1 fruit fly cellular context compared by ENCODE assay signal in the genomic region with DNA sequence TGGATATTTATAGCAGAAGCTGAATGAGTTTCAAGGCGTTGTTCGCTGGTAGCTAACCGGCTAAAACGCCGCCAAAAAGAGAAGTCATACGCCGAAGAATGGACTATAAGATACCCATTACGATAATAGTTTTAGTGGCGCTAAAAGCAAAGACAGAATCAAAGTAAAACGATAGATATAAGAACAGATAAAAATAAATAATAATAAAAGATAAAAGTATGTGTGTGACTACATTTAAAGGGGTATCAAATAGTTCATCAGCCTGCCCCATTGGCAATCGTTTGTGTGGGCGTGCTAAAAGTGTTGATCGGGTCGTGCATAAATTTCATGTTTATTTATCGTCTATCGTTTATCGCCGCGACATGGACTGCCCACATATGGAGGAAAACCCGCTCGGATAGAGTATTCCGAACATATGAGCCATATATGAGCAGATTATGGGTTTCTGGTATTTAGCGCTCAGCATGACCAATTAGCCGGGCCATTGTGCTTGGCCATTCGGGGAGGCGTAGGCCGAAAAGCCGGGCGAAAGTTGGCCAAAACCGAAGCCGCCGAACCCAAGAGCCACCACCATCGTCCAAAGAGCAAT.
TF ChIP-seq lines count a peak whose summit lies in the region.

No protein-coding gene starts in this region.

TF ChIP-seq in whole organism, embryonic, 481 proteins besides CTCF, POLR2A, EP300 and RAD21 (continued from another document and continues in another):
- no peak for TF ChIP-seq CG13894 (tag; optimal IDR thresholded peaks at IDR 0.05; lab: Kevin White, UChicago)
- peak; percentile 42 for TF ChIP-seq CG12659 (GFP tag; optimal IDR thresholded peaks at IDR 0.05; lab: Kevin White, UChicago)
- peak; percentile 68; the same call in 2 of the 3 replicates for TF ChIP-seq zfh1 (GFP tag; IDR thresholded peaks at IDR 0.05; lab: Robert Waterston, UW)
- TF ChIP-seq tna (GFP tag; IDR thresholded peaks at IDR 0.05; lab: Robert Waterston, UW; ENCODE audit: partially characterized antibody), result peak; percentile 29; the same call in 1 of the 2 replicates
- peak; percentile 65 for TF ChIP-seq H2.0 (GFP tag; IDR thresholded peaks at IDR 0.05; lab: Robert Waterston, UW)
- no peak for TF ChIP-seq CG30431 (GFP tag; optimal IDR thresholded peaks at IDR 0.05; lab: Kevin White, UChicago)
- peak; percentile 30 for TF ChIP-seq nerfin-1 (tag; optimal IDR thresholded peaks at IDR 0.05; lab: Kevin White, UChicago)
- TF ChIP-seq CG17328 (GFP tag; IDR thresholded peaks at IDR 0.05; lab: Robert Waterston, UW), result peak; percentile 68
- TF ChIP-seq CG11456 (GFP tag; IDR thresholded peaks at IDR 0.05; lab: Robert Waterston, UW), result peak; percentile 54; the same call in 2 of the 3 replicates
- no peak for TF ChIP-seq hkb (optimal IDR thresholded peaks at IDR 0.05; lab: Kevin White, UChicago)
- TF ChIP-seq hkb (GFP tag; IDR thresholded peaks at IDR 0.05; lab: Robert Waterston, UW), result peak; percentile 48
- TF ChIP-seq wdn (GFP tag; IDR thresholded peaks at IDR 0.05; lab: Robert Waterston, UW), result no peak
- no peak for TF ChIP-seq exex (tag; optimal IDR thresholded peaks at IDR 0.05; lab: Kevin White, UChicago)
- TF ChIP-seq CG4424 (GFP tag; optimal IDR thresholded peaks at IDR 0.05; lab: Kevin White, UChicago), result peak; percentile 64
- TF ChIP-seq sima (GFP tag; optimal IDR thresholded peaks at IDR 0.05; lab: Kevin White, UChicago), result no peak
- 0 out of 3 replicates have a peak, but pooled peaks have one; percentile 12 for TF ChIP-seq Doc3 (GFP tag; IDR thresholded peaks at IDR 0.05; lab: Robert Waterston, UW; ENCODE audit: partially characterized antibody)
- TF ChIP-seq CG11560 (tag; IDR thresholded peaks at IDR 0.05; lab: Robert Waterston, UW), result peak; percentile 58; the same call in 1 of the 3 replicates
- TF ChIP-seq CG7745 (tag; optimal IDR thresholded peaks at IDR 0.05; lab: Kevin White, UChicago), result no peak
- no peak for TF ChIP-seq gfzf (GFP tag; optimal IDR thresholded peaks at IDR 0.05; lab: Kevin White, UChicago)
- TF ChIP-seq dpn (GFP tag; optimal IDR thresholded peaks at IDR 0.05; lab: Kevin White, UChicago), result peak in 1 of 2 experiments; percentile 67
- TF ChIP-seq dysf (GFP tag; IDR thresholded peaks at IDR 0.05; lab: Robert Waterston, UW), result peak; percentile 90
- peak; percentile 71 for TF ChIP-seq CG32767 (GFP tag; IDR thresholded peaks at IDR 0.05; lab: Robert Waterston, UW)
- TF ChIP-seq CG11398 (GFP tag; optimal IDR thresholded peaks at IDR 0.05; lab: Kevin White, UChicago), result no peak
- no peak for TF ChIP-seq fd64A (GFP tag; optimal IDR thresholded peaks at IDR 0.05; lab: Kevin White, UChicago)
- no peak for TF ChIP-seq tx (GFP tag; optimal IDR thresholded peaks at IDR 0.05; lab: Kevin White, UChicago)
- peak; percentile 20 for TF ChIP-seq CG18476 (GFP tag; optimal IDR thresholded peaks at IDR 0.05; lab: Kevin White, UChicago)
- no peak for TF ChIP-seq Camta (GFP tag; optimal IDR thresholded peaks at IDR 0.05; lab: Kevin White, UChicago)
- 0 out of 2 replicates have a peak, but pooled peaks have one; percentile 17 for TF ChIP-seq inv (GFP tag; IDR thresholded peaks at IDR 0.05; lab: Robert Waterston, UW; ENCODE audit: partially characterized antibody)
- peak; percentile 33; the same call in 2 of the 4 replicates for TF ChIP-seq Dll (GFP tag; IDR thresholded peaks at IDR 0.05; lab: Robert Waterston, UW; ENCODE audit: partially characterized antibody)
- no peak for TF ChIP-seq Nf-YB (GFP tag; optimal IDR thresholded peaks at IDR 0.05; lab: Kevin White, UChicago)
- TF ChIP-seq CG32532 (GFP tag; IDR thresholded peaks at IDR 0.05; lab: Robert Waterston, UW), result peak; percentile 85
- no peak for TF ChIP-seq slou (GFP tag; optimal IDR thresholded peaks at IDR 0.05; lab: Kevin White, UChicago)
- TF ChIP-seq Mad (GFP tag; optimal IDR thresholded peaks at IDR 0.05; lab: Kevin White, UChicago), result peak; percentile 15
- peak; percentile 36 for TF ChIP-seq maf-S (GFP tag; optimal IDR thresholded peaks at IDR 0.05; lab: Kevin White, UChicago)
- no peak for TF ChIP-seq fru (optimal IDR thresholded peaks at IDR 0.05; lab: Kevin White, UChicago)
- peak; percentile 2 for TF ChIP-seq Bteb2 (GFP tag; optimal IDR thresholded peaks at IDR 0.05; lab: Kevin White, UChicago)
- peak; percentile 52 for TF ChIP-seq CG10267 (tag; optimal IDR thresholded peaks at IDR 0.05; lab: Kevin White, UChicago)
- TF ChIP-seq CG16815 (GFP tag; optimal IDR thresholded peaks at IDR 0.05; lab: Kevin White, UChicago), result peak; percentile 25
- TF ChIP-seq Ptx1 (GFP tag; IDR thresholded peaks at IDR 0.05; lab: Robert Waterston, UW), result peak; percentile 82
- peak; percentile 86 for TF ChIP-seq row (GFP tag; IDR thresholded peaks at IDR 0.05; lab: Robert Waterston, UW)
- TF ChIP-seq CG7372 (GFP tag; IDR thresholded peaks at IDR 0.05; lab: Robert Waterston, UW), result peak; percentile 66
- peak; percentile 65 for TF ChIP-seq CG11247 (GFP tag; IDR thresholded peaks at IDR 0.05; lab: Robert Waterston, UW)
- TF ChIP-seq sim (GFP tag; IDR thresholded peaks at IDR 0.05; lab: Robert Waterston, UW), result no peak
- TF ChIP-seq otp (GFP tag; IDR thresholded peaks at IDR 0.05; lab: Robert Waterston, UW), result peak; percentile 56; the same call in 1 of the 3 replicates
- peak; percentile 13 for TF ChIP-seq CG12104 (GFP tag; optimal IDR thresholded peaks at IDR 0.05; lab: Kevin White, UChicago)
- no peak for TF ChIP-seq CG30020 (tag; optimal IDR thresholded peaks at IDR 0.05; lab: Kevin White, UChicago)
- TF ChIP-seq CG16779 (GFP tag; IDR thresholded peaks at IDR 0.05; lab: Robert Waterston, UW), result no peak
- no peak for TF ChIP-seq CG8944 (GFP tag; optimal IDR thresholded peaks at IDR 0.05; lab: Kevin White, UChicago)
- TF ChIP-seq ewg (GFP tag; optimal IDR thresholded peaks at IDR 0.05; lab: Kevin White, UChicago), result peak; percentile 34
- TF ChIP-seq jigr1 (GFP tag; IDR thresholded peaks at IDR 0.05; lab: Robert Waterston, UW), result 0 out of 3 replicates have a peak, but pooled peaks have one; percentile 25
- peak; percentile 35 for TF ChIP-seq CG5245 (GFP tag; optimal IDR thresholded peaks at IDR 0.05; lab: Kevin White, UChicago)
- no peak for TF ChIP-seq sna (GFP tag; IDR thresholded peaks at IDR 0.05; lab: Robert Waterston, UW; ENCODE audit: partially characterized antibody)
- no peak for TF ChIP-seq CG3163 (GFP tag; optimal IDR thresholded peaks at IDR 0.05; lab: Kevin White, UChicago)
- TF ChIP-seq Rx (GFP tag; IDR thresholded peaks at IDR 0.05; lab: Robert Waterston, UW), result peak; percentile 50; the same call in 1 of the 2 replicates
- peak; percentile 30 for TF ChIP-seq Antp (GFP tag; optimal IDR thresholded peaks at IDR 0.05; lab: Kevin White, UChicago)
- no peak for TF ChIP-seq da (GFP tag; optimal IDR thresholded peaks at IDR 0.05; lab: Kevin White, UChicago)
- TF ChIP-seq CG8359 (GFP tag; optimal IDR thresholded peaks at IDR 0.05; lab: Kevin White, UChicago; ENCODE audit: borderline replicate concordance), result no peak
- no peak for TF ChIP-seq Atf3 (GFP tag; optimal IDR thresholded peaks at IDR 0.05; lab: Kevin White, UChicago)
- TF ChIP-seq ci (GFP tag; IDR thresholded peaks at IDR 0.05; lab: Robert Waterston, UW), result peak; percentile 64; the same call in 2 of the 3 replicates
- TF ChIP-seq MESR4 (GFP tag; optimal IDR thresholded peaks at IDR 0.05; lab: Kevin White, UChicago), result no peak
- TF ChIP-seq amos (GFP tag; IDR thresholded peaks at IDR 0.05; lab: Robert Waterston, UW; ENCODE audit: partially characterized antibody), result no peak
- no peak for TF ChIP-seq schlank (tag; optimal IDR thresholded peaks at IDR 0.05; lab: Kevin White, UChicago)
- TF ChIP-seq CG6654 (GFP tag; optimal IDR thresholded peaks at IDR 0.05; lab: Kevin White, UChicago), result no peak
- no peak for TF ChIP-seq CG4707 (GFP tag; optimal IDR thresholded peaks at IDR 0.05; lab: Kevin White, UChicago)
- no peak for TF ChIP-seq Ets97D (GFP tag; optimal IDR thresholded peaks at IDR 0.05; lab: Kevin White, UChicago)
- peak; percentile 79; the same call in 2 of the 3 replicates for TF ChIP-seq Dbx (GFP tag; IDR thresholded peaks at IDR 0.05; lab: Robert Waterston, UW)
- peak; percentile 47 for TF ChIP-seq lilli (GFP tag; optimal IDR thresholded peaks at IDR 0.05; lab: Kevin White, UChicago)
- TF ChIP-seq tup (GFP tag; optimal IDR thresholded peaks at IDR 0.05; lab: Kevin White, UChicago), result no peak
- TF ChIP-seq peb (GFP tag; IDR thresholded peaks at IDR 0.05; lab: Robert Waterston, UW), result 0 out of 2 replicates have a peak, but pooled peaks have one; percentile 15
- TF ChIP-seq CG6813 (GFP tag; optimal IDR thresholded peaks at IDR 0.05; lab: Kevin White, UChicago), result peak; percentile 20
- TF ChIP-seq scrt (GFP tag; optimal IDR thresholded peaks at IDR 0.05; lab: Kevin White, UChicago), result peak; percentile 55
- peak; percentile 63 for TF ChIP-seq gsb (GFP tag; IDR thresholded peaks at IDR 0.05; lab: Robert Waterston, UW)
- no peak for TF ChIP-seq ara (GFP tag; IDR thresholded peaks at IDR 0.05; lab: Robert Waterston, UW)
- peak; percentile 50 for TF ChIP-seq Nf-YC (tag; optimal IDR thresholded peaks at IDR 0.05; lab: Kevin White, UChicago)
- peak; percentile 62; the same call in 2 of the 3 replicates for TF ChIP-seq CG11695 (GFP tag; IDR thresholded peaks at IDR 0.05; lab: Robert Waterston, UW)
- no peak for TF ChIP-seq CG42726 (GFP tag; IDR thresholded peaks at IDR 0.05; lab: Robert Waterston, UW; ENCODE audit: partially characterized antibody)
- no peak for TF ChIP-seq CG17912 (GFP tag; optimal IDR thresholded peaks at IDR 0.05; lab: Kevin White, UChicago)
- TF ChIP-seq Fer3 (tag; optimal IDR thresholded peaks at IDR 0.05; lab: Kevin White, UChicago), result peak; percentile 75
- TF ChIP-seq Ada2b (GFP tag; IDR thresholded peaks at IDR 0.05; lab: Robert Waterston, UW), result peak; percentile 73
- TF ChIP-seq croc (GFP tag; conservative IDR thresholded peaks at IDR 0.05; lab: Robert Waterston, UW), result no peak
- peak; percentile 67 for TF ChIP-seq bcd (GFP tag; optimal IDR thresholded peaks at IDR 0.05; lab: Kevin White, UChicago)
- no peak for TF ChIP-seq fu2 (GFP tag; optimal IDR thresholded peaks at IDR 0.05; lab: Kevin White, UChicago)
- TF ChIP-seq pb (GFP tag; optimal IDR thresholded peaks at IDR 0.05; lab: Kevin White, UChicago), result no peak
- peak; percentile 50 for TF ChIP-seq mam (GFP tag; optimal IDR thresholded peaks at IDR 0.05; lab: Kevin White, UChicago)
- TF ChIP-seq zf30C (GFP tag; optimal IDR thresholded peaks at IDR 0.05; lab: Kevin White, UChicago), result no peak
- no peak for TF ChIP-seq luna (GFP tag; optimal IDR thresholded peaks at IDR 0.05; lab: Kevin White, UChicago)
- TF ChIP-seq gcm2 (GFP tag; optimal IDR thresholded peaks at IDR 0.05; lab: Kevin White, UChicago), result no peak
- TF ChIP-seq gem (tag; optimal IDR thresholded peaks at IDR 0.05; lab: Kevin White, UChicago), result peak; percentile 87
- no peak for TF ChIP-seq CG4282 (GFP tag; optimal IDR thresholded peaks at IDR 0.05; lab: Kevin White, UChicago)
- TF ChIP-seq CG18011 (GFP tag; optimal IDR thresholded peaks at IDR 0.05; lab: Kevin White, UChicago), result no peak
- no peak for TF ChIP-seq Sry-δ (GFP tag; optimal IDR thresholded peaks at IDR 0.05; lab: Kevin White, UChicago)
- TF ChIP-seq pzg (GFP tag; optimal IDR thresholded peaks at IDR 0.05; lab: Kevin White, UChicago), result no peak
- TF ChIP-seq Lhr (GFP tag; optimal IDR thresholded peaks at IDR 0.05; lab: Kevin White, UChicago), result no peak
- TF ChIP-seq Hr3 (GFP tag; optimal IDR thresholded peaks at IDR 0.05; lab: Kevin White, UChicago), result peak; percentile 35
- TF ChIP-seq dan (GFP tag; IDR thresholded peaks at IDR 0.05; lab: Robert Waterston, UW), result no peak
- TF ChIP-seq CG6689 (GFP tag; IDR thresholded peaks at IDR 0.05; lab: Robert Waterston, UW), result peak; percentile 72
- 0 out of 4 replicates have a peak, but pooled peaks have one; percentile 24 for TF ChIP-seq chinmo (GFP tag; IDR thresholded peaks at IDR 0.05; lab: Robert Waterston, UW; ENCODE audit: partially characterized antibody)
- no peak for TF ChIP-seq br (optimal IDR thresholded peaks at IDR 0.05; lab: Kevin White, UChicago)
- TF ChIP-seq dimm (GFP tag; IDR thresholded peaks at IDR 0.05; lab: Robert Waterston, UW), result no peak
- TF ChIP-seq Kr (GFP tag; optimal IDR thresholded peaks at IDR 0.05; lab: Kevin White, UChicago), result no peak
- TF ChIP-seq CG10565 (GFP tag; optimal IDR thresholded peaks at IDR 0.05; lab: Kevin White, UChicago), result no peak
- TF ChIP-seq CG4404 (GFP tag; IDR thresholded peaks at IDR 0.05; lab: Robert Waterston, UW), result peak; percentile 44; the same call in 1 of the 2 replicates
- TF ChIP-seq Opbp (GFP tag; IDR thresholded peaks at IDR 0.05; lab: Robert Waterston, UW; ENCODE audit: partially characterized antibody), result no peak
- TF ChIP-seq caup (GFP tag; optimal IDR thresholded peaks at IDR 0.05; lab: Kevin White, UChicago; ENCODE audit: severe bottlenecking), result peak; percentile 60
- no peak for TF ChIP-seq CG1832 (GFP tag; optimal IDR thresholded peaks at IDR 0.05; lab: Kevin White, UChicago)
- TF ChIP-seq Six4 (GFP tag; optimal IDR thresholded peaks at IDR 0.05; lab: Kevin White, UChicago), result peak; percentile 10
- TF ChIP-seq rib (GFP tag; IDR thresholded peaks at IDR 0.05; lab: Robert Waterston, UW), result peak; percentile 59; the same call in 1 of the 2 replicates
- TF ChIP-seq ERR (GFP tag; optimal IDR thresholded peaks at IDR 0.05; lab: Kevin White, UChicago), result no peak
- peak; percentile 71 for TF ChIP-seq sens (GFP tag; lab: Kevin White, UChicago)
- TF ChIP-seq unpg (GFP tag; optimal IDR thresholded peaks at IDR 0.05; lab: Kevin White, UChicago), result peak; percentile 83
- TF ChIP-seq CG18764 (GFP tag; optimal IDR thresholded peaks at IDR 0.05; lab: Kevin White, UChicago), result peak; percentile 48
- peak; percentile 73 for TF ChIP-seq Oli (tag; optimal IDR thresholded peaks at IDR 0.05; lab: Kevin White, UChicago)
- TF ChIP-seq CG7987 (GFP tag; optimal IDR thresholded peaks at IDR 0.05; lab: Kevin White, UChicago), result no peak
- TF ChIP-seq H15 (GFP tag; IDR thresholded peaks at IDR 0.05; lab: Robert Waterston, UW), result peak; percentile 63; the same call in 1 of the 3 replicates
- no peak for TF ChIP-seq crp (GFP tag; optimal IDR thresholded peaks at IDR 0.05; lab: Kevin White, UChicago)
- peak; percentile 57 for TF ChIP-seq D19A (tag; optimal IDR thresholded peaks at IDR 0.05; lab: Kevin White, UChicago)
- peak; percentile 57; the same call in 1 of the 2 replicates for TF ChIP-seq CG31441 (GFP tag; IDR thresholded peaks at IDR 0.05; lab: Robert Waterston, UW)
- TF ChIP-seq tap (tag; optimal IDR thresholded peaks at IDR 0.05; lab: Kevin White, UChicago), result no peak
- TF ChIP-seq hbn (GFP tag; IDR thresholded peaks at IDR 0.05; lab: Robert Waterston, UW; ENCODE audit: partially characterized antibody), result no peak
- TF ChIP-seq zen (tag; optimal IDR thresholded peaks at IDR 0.05; lab: Kevin White, UChicago), result peak; percentile 55
- TF ChIP-seq kah (GFP tag; optimal IDR thresholded peaks at IDR 0.05; lab: Kevin White, UChicago), result no peak
- no peak for TF ChIP-seq Sin3A (optimal IDR thresholded peaks at IDR 0.05; lab: Kevin White, UChicago)
